Fruit fly (Drosophila melanogaster) whole organism, pupa: ENCODE results near the gene zfh1.
A peak's percentile ranks its signal among the peaks of the same experiment; 100 is the strongest.

Experiments used
- CG15710 ChIP-seq: fragments of 200-800 bp; sonication (Bioruptor generic); optimal IDR thresholded peaks from 2 replicates; lab custom pipeline; 2018; ENCODE audit warnings: missing biosample characterization, mild to moderate bottlenecking, missing genetic modification characterization, moderate library complexity
- CG17806 ChIP-seq: fragments of 200-800 bp; sonication (Bioruptor generic); optimal IDR thresholded peaks from 2 replicates; lab custom pipeline; 2018; ENCODE audit warnings: missing biosample characterization, mild to moderate bottlenecking, missing genetic modification characterization, moderate library complexity
- CG4496 ChIP-seq: fragments of 200-800 bp; sonication (Bioruptor generic); IDR thresholded peaks from 3 replicates; pipeline ENCODE4 v1.3.6; 2022; ENCODE audit warnings: missing biosample characterization, missing genetic modification characterization
- Ets98B ChIP-seq: fragments of 200-800 bp; sonication (Bioruptor generic); IDR thresholded peaks from 2 replicates; pipeline ENCODE4 v1.3.6; 2022; ENCODE audit warnings: missing biosample characterization, missing genetic modification characterization
- Pif1B ChIP-seq: fragments of 200-800 bp; sonication (Bioruptor generic); optimal IDR thresholded peaks from 3 replicates; lab custom pipeline; 2016; ENCODE audit warnings: missing biosample characterization, missing genetic modification characterization
- fd96Ca ChIP-seq: fragments of 200-800 bp; sonication (Bioruptor generic); IDR thresholded peaks from 3 replicates; pipeline ENCODE4 v1.3.6; 2022; ENCODE audit warnings: missing biosample characterization, missing genetic modification characterization

DNA sequence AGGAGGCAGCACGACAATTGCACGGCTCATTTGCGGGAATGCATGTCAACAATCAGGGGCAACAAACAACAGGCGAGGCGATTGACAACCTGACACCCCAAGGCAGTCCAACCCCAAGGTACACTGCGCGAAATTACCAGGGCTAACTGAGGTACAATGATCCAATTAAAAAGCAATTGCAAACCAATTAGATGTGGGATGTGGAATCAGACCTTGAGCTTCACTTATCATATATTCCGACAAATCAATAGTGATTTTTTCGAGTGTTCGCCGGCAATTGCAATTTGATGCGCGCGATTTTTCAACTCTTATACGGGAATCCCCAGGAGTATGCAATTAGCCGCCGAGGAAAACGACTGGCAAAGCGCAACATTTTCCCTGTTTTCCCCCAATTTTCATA lies 18.7 kb upstream of the zfh1 start:
- TF ChIP-seq CG4496 (GFP tag; lab: Robert Waterston, UW) (peak; percentile 68; the same call in 2 of the 3 replicates), fd96Ca (GFP tag; lab: Robert Waterston, UW) (no peak; the same call in 2 of the 3 replicates), CG17806 (no peak), Ets98B (GFP tag; lab: Robert Waterston, UW) (0 out of 2 replicates have a peak, but pooled peaks have one; percentile 22), CG15710 (tag; lab: Kevin White, UChicago) (no peak), Pif1B (GFP tag; lab: Kevin White, UChicago) (no peak)
